Fruit fly (Drosophila melanogaster): Measurements from ENCODE around the gene CG34164.

dm6 chr2L:12078695-12079094 is 22.5 kb downstream of the CG34164 start:
- TF ChIP-seq Sin3A (optimal IDR thresholded peaks at IDR 0.05), result no peak
- no peak for TF ChIP-seq psq (optimal IDR thresholded peaks at IDR 0.05)
